Worm (Caenorhabditis elegans) whole organism, midembryonic: ENCODE data around the gene prde-1.

Experiments
- T22C8.4 ChIP-seq: fragments of 200-800 bp; sonication (Bioruptor generic); IDR thresholded peaks from 2 replicates; pipeline ENCODE4 v1.3.6; 2022; ENCODE audit warnings: missing genetic modification characterization, missing compliant biosample characterization
- cog-1 ChIP-seq: sonication (generic microtip); optimal IDR thresholded peaks from 2 replicates; lab custom pipeline; 2016; ENCODE audit warnings: missing genetic modification characterization, missing compliant biosample characterization
- med-1 ChIP-seq: sonication (generic microtip); optimal IDR thresholded peaks from 2 replicates; lab custom pipeline; 2017; ENCODE audit warnings: missing genetic modification characterization, mild to moderate bottlenecking, missing compliant biosample characterization, antibody characterized with exemption, missing genetic modification reagents; ENCODE audit not compliant: insufficient read depth
- ref-1 ChIP-seq: fragments of 200-800 bp; sonication (Bioruptor generic); conservative IDR thresholded peaks from 2 replicates; pipeline ENCODE4 v1.3.6; 2022; ENCODE audit warnings: missing genetic modification reagents, missing genetic modification characterization, missing compliant biosample characterization
- ztf-29 ChIP-seq: fragments of 200-800 bp; sonication (Bioruptor generic); IDR thresholded peaks from 2 replicates; pipeline ENCODE4 v1.3.6; 2022; ENCODE audit warnings: missing genetic modification reagents, missing genetic modification characterization, missing compliant biosample characterization

DNA sequence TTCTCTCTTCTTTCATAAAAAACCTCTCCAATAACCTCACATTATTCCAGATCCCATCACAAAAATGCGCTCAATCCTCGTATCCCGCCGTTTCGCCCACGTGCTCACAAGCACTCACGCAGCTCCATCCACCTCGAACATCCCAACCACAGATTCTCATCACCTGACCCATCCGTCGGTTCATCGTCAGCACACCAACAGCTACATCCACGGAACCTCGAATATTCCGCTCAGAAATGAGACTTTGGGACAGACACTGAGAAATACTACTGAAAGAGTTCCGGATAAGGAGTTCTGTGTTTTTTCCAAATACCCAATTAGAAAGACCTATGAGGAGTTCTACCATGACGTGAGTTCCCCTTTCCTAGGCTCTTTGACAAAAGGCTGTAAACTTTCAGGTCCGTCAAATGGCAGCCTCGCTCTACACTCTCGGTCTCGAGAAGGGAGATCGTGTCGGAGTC lies 29.3 kb downstream of the prde-1 start, which contains the start of gene acs-2:
- TF ChIP-seq ref-1 (GFP tag; lab: Robert Waterston, UW): no peak
- no peak for TF ChIP-seq T22C8.4 (GFP tag; lab: Robert Waterston, UW)
- no peak for TF ChIP-seq cog-1 (tag; lab: Kevin White, UChicago)
- TF ChIP-seq med-1 (GFP tag; lab: Kevin White, UChicago): no peak
- TF ChIP-seq ztf-29: no peak
